Worm (Caenorhabditis elegans): ENCODE data around the gene oac-42.

The oac-42 gene

DNA sequence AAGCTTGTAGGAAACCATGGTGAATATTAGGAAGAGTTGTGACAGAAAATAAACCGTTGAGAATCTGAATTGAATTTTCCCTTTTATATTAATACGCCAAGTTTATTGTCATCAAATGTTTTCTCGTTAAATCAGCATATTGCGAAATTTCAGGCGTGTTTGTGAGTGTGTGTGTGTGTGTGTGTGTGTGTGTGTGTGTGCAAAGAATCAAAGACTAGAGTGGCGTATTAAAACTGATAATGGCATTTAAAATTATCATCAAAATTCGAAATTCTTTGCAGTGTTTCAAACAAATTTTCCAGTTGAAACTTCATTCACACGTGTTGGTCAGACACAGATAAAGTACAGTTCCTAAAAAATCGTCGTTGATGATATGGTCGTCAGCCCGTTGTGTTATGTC lies 31.3 kb upstream of the oac-42 start, which contains the start of gene gst-38:
Gene gst-38, minus strand, starts transcription at position 152 of the 400 bp plus-strand sequence.
- TF ChIP-seq zfp-2 (tag; optimal IDR thresholded peaks at IDR 0.05), result no peak
- no peak for TF ChIP-seq ztf-11 (tag; optimal IDR thresholded peaks at IDR 0.05)
- TF ChIP-seq pqm-1 (tag; optimal IDR thresholded peaks at IDR 0.05), result peak; percentile 72
- no peak for TF ChIP-seq lin-38 (GFP tag; IDR thresholded peaks at IDR 0.05)
- peak; percentile 85 for TF ChIP-seq dmd-6 (GFP tag; IDR thresholded peaks at IDR 0.05)
- TF ChIP-seq lir-3 (tag; optimal IDR thresholded peaks at IDR 0.05), result no peak
- no peak for TF ChIP-seq saeg-2 (GFP tag; IDR thresholded peaks at IDR 0.05)
- no peak for TF ChIP-seq dmd-8 (GFP tag; IDR thresholded peaks at IDR 0.05)
- peak; percentile 71 for TF ChIP-seq nhr-28 (tag; optimal IDR thresholded peaks at IDR 0.05)
- TF ChIP-seq tra-1 (GFP tag; IDR thresholded peaks at IDR 0.05), result no peak
- TF ChIP-seq zip-2 (tag; optimal IDR thresholded peaks at IDR 0.05), result no peak
- TF ChIP-seq hlh-11 (tag; optimal IDR thresholded peaks at IDR 0.05), result peak; percentile 32
- TF ChIP-seq tag-97 (GFP tag; IDR thresholded peaks at IDR 0.05), result no peak
- no peak for TF ChIP-seq D1046.2 (GFP tag; IDR thresholded peaks at IDR 0.05)
- no peak for TF ChIP-seq T20F7.1 (GFP tag; optimal IDR thresholded peaks at IDR 0.05)
- no peak for TF ChIP-seq skn-1 (tag; optimal IDR thresholded peaks at IDR 0.05)
- 0 out of 2 replicates have a peak, but pooled peaks have one; percentile 18 for TF ChIP-seq lin-1 (GFP tag; IDR thresholded peaks at IDR 0.05)
- TF ChIP-seq daf-16 (GFP tag; optimal IDR thresholded peaks at IDR 0.05), result no peak
- peak; percentile 79 for TF ChIP-seq daf-16 (tag; optimal IDR thresholded peaks at IDR 0.05)
- TF ChIP-seq hlh-30 (tag; optimal IDR thresholded peaks at IDR 0.05; ENCODE audit: insufficient read depth), result no peak
- TF ChIP-seq mxl-3 (GFP tag; optimal IDR thresholded peaks at IDR 0.05), result peak; percentile 51

DNA sequence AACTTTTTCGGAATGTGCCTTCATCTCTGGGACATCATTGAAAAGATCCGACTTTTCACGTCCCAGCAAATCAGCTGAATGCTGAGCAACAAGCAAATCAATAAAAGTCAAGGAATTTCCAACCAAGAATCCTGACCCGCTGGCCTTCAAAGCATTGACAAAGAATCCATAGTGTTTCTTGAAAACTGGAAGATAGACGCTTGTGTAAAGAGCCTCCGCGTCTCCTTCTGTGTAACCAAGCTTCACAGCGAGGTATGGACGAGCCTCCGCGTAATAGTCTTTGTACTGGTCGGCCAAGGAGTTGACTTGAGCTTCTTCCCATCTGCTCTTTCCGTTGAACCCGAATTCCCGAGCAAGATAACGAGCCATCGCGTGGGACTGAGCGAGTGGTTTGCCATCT lies 30.7 kb upstream of the oac-42 start:
- TF ChIP-seq mxl-2 (GFP tag; conservative IDR thresholded peaks at IDR 0.05), result no peak
- peak in 1 of 2 experiments; percentile 92 for TF ChIP-seq unc-62 (GFP tag; optimal IDR thresholded peaks at IDR 0.05 in 1 of 2)
- no peak for TF ChIP-seq unc-62 (tag; optimal IDR thresholded peaks at IDR 0.05)
- no peak for TF ChIP-seq madf-5 (GFP tag; IDR thresholded peaks at IDR 0.05)

DNA sequence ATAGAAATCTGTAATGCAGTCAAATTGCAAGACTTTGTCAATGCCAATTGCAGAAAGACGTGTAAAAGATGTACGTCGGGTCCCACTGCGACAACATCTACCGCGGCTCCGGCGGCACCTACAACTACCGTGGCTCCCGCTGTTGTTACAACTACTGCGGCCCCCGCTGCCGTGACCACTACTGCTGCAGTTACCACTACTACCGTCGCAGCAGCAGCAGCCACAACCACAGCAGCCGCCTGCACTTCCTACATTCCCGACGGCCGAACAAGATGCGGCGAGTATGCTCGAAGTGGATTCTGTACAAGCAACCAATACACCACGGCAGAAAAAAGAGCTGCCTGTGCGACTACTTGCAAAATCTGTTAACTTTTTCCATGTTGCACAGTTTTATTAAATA lies 30.2 kb upstream of the oac-42 start:
- TF ChIP-seq skn-1 (tag; optimal IDR thresholded peaks at IDR 0.05), result no peak
- no peak; the same call in 1 of the 2 replicates for TF ChIP-seq vab-7 (GFP tag; IDR thresholded peaks at IDR 0.05)
- peak; percentile 57 for TF ChIP-seq set-16 (GFP tag; IDR thresholded peaks at IDR 0.05)
- no peak for TF ChIP-seq ceh-28 (tag; optimal IDR thresholded peaks at IDR 0.05)
- TF ChIP-seq nhr-77 (tag; optimal IDR thresholded peaks at IDR 0.05), result no peak
- TF ChIP-seq dmd-8 (GFP tag; IDR thresholded peaks at IDR 0.05), result 0 out of 2 replicates have a peak, but pooled peaks have one; percentile 23
- TF ChIP-seq lim-7 (GFP tag; IDR thresholded peaks at IDR 0.05), result no peak
- TF ChIP-seq dpl-1 (GFP tag; optimal IDR thresholded peaks at IDR 0.05), result no peak
- no peak for TF ChIP-seq ZK546.5 (tag; optimal IDR thresholded peaks at IDR 0.05)
- no peak for TF ChIP-seq nhr-76 (tag; optimal IDR thresholded peaks at IDR 0.05)
- TF ChIP-seq zip-2 (tag; optimal IDR thresholded peaks at IDR 0.05), result no peak
- no peak for TF ChIP-seq aha-1 (tag)
- no peak for TF ChIP-seq hlh-30 (tag; optimal IDR thresholded peaks at IDR 0.05; ENCODE audit: insufficient read depth)
- no peak for TF ChIP-seq egl-43 (GFP tag; IDR thresholded peaks at IDR 0.05)

DNA sequence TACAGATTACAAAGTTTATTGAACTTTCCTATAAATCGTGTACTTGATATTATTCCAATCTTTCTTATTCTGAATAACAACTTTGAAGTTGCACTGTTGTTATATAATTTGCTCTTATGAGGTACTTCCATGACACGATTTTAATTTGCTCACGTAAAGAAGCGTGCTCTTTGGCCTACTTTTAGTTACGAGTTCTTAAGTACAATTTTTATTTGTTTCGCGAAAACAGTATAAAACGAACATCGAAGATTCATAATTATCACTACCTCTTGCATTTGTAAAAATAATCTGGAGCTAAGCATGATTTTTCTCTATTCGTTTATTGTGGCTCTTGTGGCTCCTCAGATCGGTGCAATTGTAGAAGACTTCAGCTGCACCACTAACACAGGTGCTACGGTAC lies 29.1 kb upstream of the oac-42 start, which contains the start of gene F35E8.7:
Gene F35E8.7, plus strand, starts transcription at position 301 of the 400 bp plus-strand sequence.
- TF ChIP-seq T20F7.1 (GFP tag; optimal IDR thresholded peaks at IDR 0.05) (no peak), lsy-2 (tag; optimal IDR thresholded peaks at IDR 0.05) (no peak)

DNA sequence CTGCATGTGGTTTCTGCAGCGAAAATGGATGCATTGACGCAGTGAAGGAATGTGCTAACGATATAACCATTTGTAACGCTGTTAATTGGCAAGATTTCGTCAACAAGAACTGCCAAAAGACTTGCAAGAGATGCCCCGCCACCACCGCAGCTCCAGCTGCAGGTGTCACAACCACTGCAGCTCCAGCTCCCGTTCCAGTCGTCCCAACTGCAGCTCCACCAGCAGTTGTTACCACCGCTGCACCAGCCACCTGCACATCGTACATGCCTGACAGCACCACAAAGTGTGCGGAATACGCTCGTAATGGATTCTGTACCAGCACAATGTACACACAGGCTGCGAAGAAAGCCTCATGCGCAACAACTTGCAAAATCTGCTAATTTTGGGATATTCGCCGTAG lies 28.1 kb upstream of the oac-42 start:
- TF ChIP-seq set-16 (GFP tag; IDR thresholded peaks at IDR 0.05) (peak; percentile 58), php-3 (GFP tag; IDR thresholded peaks at IDR 0.05) (no peak), nhr-77 (tag; optimal IDR thresholded peaks at IDR 0.05) (no peak), lir-3 (tag; optimal IDR thresholded peaks at IDR 0.05) (no peak)
